Worm (Caenorhabditis elegans): ENCODE measurements around the gene C01B9.1.

ce11 chrII:13783880-13784279, 12.5 kb downstream of the C01B9.1 start, which contains the start of gene C01B9.4:
- TF ChIP-seq him-1 (tag; optimal IDR thresholded peaks at IDR 0.05) (no peak), dao-5 (tag; optimal IDR thresholded peaks at IDR 0.05) (no peak), W03F9.2 (tag; optimal IDR thresholded peaks at IDR 0.05) (no peak)
